Worm (Caenorhabditis elegans) whole organism, young adult: ENCODE results near the gene srbc-8.
A peak's percentile ranks its signal among the peaks of the same experiment; 100 is the strongest.

Experiments
- B0035.1 ChIP-seq: sonication (generic microtip); optimal IDR thresholded peaks from 2 replicates; lab custom pipeline; 2016; ENCODE audit warnings: missing genetic modification characterization, mild to moderate bottlenecking, missing compliant biosample characterization, missing genotype, missing genetic modification reagents
- C06A6.2 ChIP-seq: fragments of 200-800 bp; sonication (Bioruptor generic); conservative IDR thresholded peaks from 2 replicates; pipeline ENCODE4 v1.3.6; 2022; ENCODE audit warnings: missing genetic modification characterization, missing compliant biosample characterization
- F10E7.11 ChIP-seq: sonication (generic microtip); optimal IDR thresholded peaks from 2 replicates; lab custom pipeline; 2017; ENCODE audit warnings: mild to moderate bottlenecking, missing genetic modification characterization, moderate library complexity, missing compliant biosample characterization
- F22D6.2 ChIP-seq: sonication (generic microtip); optimal IDR thresholded peaks from 2 replicates; lab custom pipeline; 2016; ENCODE audit warnings: mild to moderate bottlenecking, missing genetic modification characterization, missing compliant biosample characterization
- F37B4.10 ChIP-seq: fragments of 200-800 bp; sonication (Bioruptor generic); IDR thresholded peaks from 2 replicates; pipeline ENCODE4 v1.3.6; 2022; ENCODE audit warnings: missing genetic modification characterization, missing compliant biosample characterization
- T26A5.8 ChIP-seq: sonication (generic microtip); optimal IDR thresholded peaks from 2 replicates; lab custom pipeline; 2016; ENCODE audit warnings: missing genetic modification characterization, missing compliant biosample characterization
- Y53F4B.3 ChIP-seq: fragments of 200-800 bp; sonication (Bioruptor generic); IDR thresholded peaks from 2 replicates; pipeline ENCODE4 v1.3.6; 2022; ENCODE audit warnings: missing genetic modification reagents, missing genetic modification characterization, missing compliant biosample characterization
- Y56A3A.18 ChIP-seq: fragments of 200-800 bp; sonication (Bioruptor generic); IDR thresholded peaks from 2 replicates; pipeline ENCODE4 v1.3.6; 2022; ENCODE audit warnings: missing genetic modification reagents, missing genetic modification characterization, missing compliant biosample characterization
- Y79H2A.3 ChIP-seq: fragments of 200-800 bp; sonication (Bioruptor generic); conservative IDR thresholded peaks from 2 replicates; pipeline ENCODE4 v1.3.6; 2022; ENCODE audit warnings: missing genetic modification reagents, missing genetic modification characterization, missing compliant biosample characterization
- Y95B8A.8 ChIP-seq: fragments of 200-800 bp; sonication (Bioruptor generic); IDR thresholded peaks from 2 replicates; pipeline ENCODE4 v1.3.6; 2022; ENCODE audit warnings: missing genetic modification reagents, missing genetic modification characterization, missing compliant biosample characterization
- ZK185.1 ChIP-seq: sonication (generic microtip); optimal IDR thresholded peaks from 2 replicates; lab custom pipeline; 2016; ENCODE audit warnings: mild to moderate bottlenecking, missing genetic modification characterization, missing compliant biosample characterization; ENCODE audit not compliant: poor library complexity, severe bottlenecking
- akir-1 ChIP-seq: fragments of 200-800 bp; sonication (Bioruptor generic); optimal IDR thresholded peaks from 2 replicates; lab custom pipeline; 2018; ENCODE audit warnings: mild to moderate bottlenecking, missing genetic modification characterization, moderate library complexity, missing compliant biosample characterization
- aptf-2 ChIP-seq: fragments of 200-800 bp; sonication (Bioruptor generic); conservative IDR thresholded peaks from 2 replicates; pipeline ENCODE4 v1.3.6; 2022; ENCODE audit warnings: missing genetic modification reagents, missing genetic modification characterization, missing compliant biosample characterization
- attf-3 ChIP-seq: fragments of 200-800 bp; sonication (Bioruptor generic); conservative IDR thresholded peaks from 2 replicates; pipeline ENCODE4 v1.3.6; 2022; ENCODE audit warnings: missing genetic modification reagents, missing genetic modification characterization, missing compliant biosample characterization
- cebp-2 ChIP-seq: fragments of 200-800 bp; sonication (Bioruptor generic); IDR thresholded peaks from 2 replicates; pipeline ENCODE4 v1.3.6; 2022; ENCODE audit warnings: missing genetic modification characterization, missing compliant biosample characterization
- ceh-100 ChIP-seq: fragments of 200-800 bp; sonication (Bioruptor generic); IDR thresholded peaks from 2 replicates; pipeline ENCODE4 v1.3.6; 2022; ENCODE audit warnings: missing genetic modification reagents, missing genetic modification characterization, missing compliant biosample characterization
- ceh-27 ChIP-seq: fragments of 200-800 bp; sonication (Bioruptor generic); optimal IDR thresholded peaks from 2 replicates; lab custom pipeline; 2018; ENCODE audit warnings: mild to moderate bottlenecking, missing genetic modification characterization, moderate library complexity, missing compliant biosample characterization
- ceh-79 ChIP-seq: sonication (generic microtip); optimal IDR thresholded peaks from 2 replicates; lab custom pipeline; 2017; ENCODE audit warnings: mild to moderate bottlenecking, missing genetic modification characterization, missing compliant biosample characterization
- chd-7 ChIP-seq: sonication (generic microtip); optimal IDR thresholded peaks from 2 replicates; lab custom pipeline; 2016; ENCODE audit warnings: mild to moderate bottlenecking, missing genetic modification characterization, moderate library complexity, missing compliant biosample characterization
- dpff-1 ChIP-seq: sonication (generic microtip); optimal IDR thresholded peaks from 2 replicates; lab custom pipeline; 2017; ENCODE audit warnings: mild to moderate bottlenecking, missing genetic modification characterization, missing compliant biosample characterization
- dpl-1 ChIP-seq: fragments of 150-350 bp; optimal IDR thresholded peaks from 2 replicates; lab custom pipeline; 2014; ENCODE audit warnings: missing biosample characterization, missing genetic modification reagents, missing genetic modification characterization
- egrh-3 ChIP-seq: fragments of 200-800 bp; sonication (Bioruptor generic); IDR thresholded peaks from 2 replicates; pipeline ENCODE4 v1.3.6; 2022; ENCODE audit warnings: missing genetic modification reagents, missing genetic modification characterization, missing compliant biosample characterization
- ekl-4 ChIP-seq: fragments of 200-800 bp; sonication (Bioruptor generic); IDR thresholded peaks from 2 replicates; pipeline ENCODE4 v1.3.6; 2022; ENCODE audit warnings: missing genetic modification reagents, missing genetic modification characterization, missing compliant biosample characterization
- him-1 ChIP-seq: sonication (generic microtip); optimal IDR thresholded peaks from 2 replicates; lab custom pipeline; 2016; ENCODE audit warnings: missing genotype, missing genetic modification reagents, missing genetic modification characterization, missing compliant biosample characterization
- hlh-12 ChIP-seq: sonication (generic microtip); optimal IDR thresholded peaks from 2 replicates; lab custom pipeline; 2016; ENCODE audit warnings: missing genetic modification characterization, missing compliant biosample characterization
- hrde-1 ChIP-seq: sonication (generic microtip); optimal IDR thresholded peaks from 2 replicates; lab custom pipeline; 2016; ENCODE audit warnings: missing genetic modification characterization, mild to moderate bottlenecking, missing compliant biosample characterization, moderate library complexity, missing genotype, missing genetic modification reagents, borderline replicate concordance
- let-526 ChIP-seq: fragments of 200-800 bp; sonication (Bioruptor generic); IDR thresholded peaks from 2 replicates; pipeline ENCODE4 v1.3.6; 2022; ENCODE audit warnings: missing genetic modification reagents, missing genetic modification characterization, missing compliant biosample characterization
- lin-35 ChIP-seq, 3 experiments: fragments of 150-350 bp in 2 of 3; sonication (generic microtip) in 1 of 3; optimal IDR thresholded peaks; 2 replicates each; lab custom pipeline; 2014 to 2018; ENCODE audit warnings: missing biosample characterization in 3 of 3, missing genetic modification characterization in 3 of 3, missing genetic modification reagents in 3 of 3
- lin-40 ChIP-seq: sonication (generic microtip); optimal IDR thresholded peaks from 2 replicates; lab custom pipeline; 2016; ENCODE audit warnings: missing genetic modification characterization, mild to moderate bottlenecking, missing compliant biosample characterization, missing genotype, missing genetic modification reagents
- lir-1 ChIP-seq: fragments of 200-800 bp; sonication (Bioruptor generic); conservative IDR thresholded peaks from 2 replicates; pipeline ENCODE4 v1.3.6; 2022; ENCODE audit warnings: missing genetic modification reagents, missing genetic modification characterization, missing compliant biosample characterization
- lsl-1 ChIP-seq: fragments of 200-800 bp; sonication (Bioruptor generic); optimal IDR thresholded peaks from 2 replicates; lab custom pipeline; 2018; ENCODE audit warnings: mild to moderate bottlenecking, missing genetic modification characterization, moderate library complexity, missing compliant biosample characterization
- madf-10 ChIP-seq: sonication (generic microtip); optimal IDR thresholded peaks from 2 replicates; lab custom pipeline; 2016; ENCODE audit warnings: mild to moderate bottlenecking, missing genetic modification characterization, missing compliant biosample characterization
- madf-3 ChIP-seq: fragments of 200-800 bp; sonication (Bioruptor generic); IDR thresholded peaks from 2 replicates; pipeline ENCODE4 v1.3.6; 2022; ENCODE audit warnings: missing genetic modification reagents, missing genetic modification characterization, missing compliant biosample characterization
- madf-6 ChIP-seq: fragments of 200-800 bp; sonication (Bioruptor generic); IDR thresholded peaks from 2 replicates; pipeline ENCODE4 v1.3.6; 2022; ENCODE audit warnings: missing genetic modification reagents, missing genetic modification characterization, missing compliant biosample characterization
- mel-28 ChIP-seq: sonication (generic microtip); optimal IDR thresholded peaks from 2 replicates; lab custom pipeline; 2016; ENCODE audit warnings: borderline replicate concordance, mild to moderate bottlenecking, missing genetic modification characterization, missing compliant biosample characterization
- nhr-120 ChIP-seq: fragments of 200-800 bp; sonication (Bioruptor generic); IDR thresholded peaks from 2 replicates; pipeline ENCODE4 v1.3.6; 2022; ENCODE audit warnings: missing genetic modification characterization, missing compliant biosample characterization
- nhr-80 ChIP-seq: sonication (generic microtip); optimal IDR thresholded peaks from 2 replicates; lab custom pipeline; 2016; ENCODE audit warnings: missing genetic modification characterization, missing compliant biosample characterization
- pbrm-1 ChIP-seq: fragments of 200-800 bp; sonication (Bioruptor generic); IDR thresholded peaks from 2 replicates; pipeline ENCODE4 v1.3.6; 2022; ENCODE audit warnings: missing genetic modification reagents, missing genetic modification characterization, missing compliant biosample characterization
- repo-1 ChIP-seq: sonication (generic microtip); optimal IDR thresholded peaks from 2 replicates; lab custom pipeline; 2017; ENCODE audit warnings: mild to moderate bottlenecking, missing genetic modification characterization, missing compliant biosample characterization
- snpc-4 ChIP-seq, 5 experiments: fragments of 150-350 bp in 1 of 5; sonication (generic microtip) in 4 of 5; optimal IDR thresholded peaks; 2 replicates each; lab custom pipeline; 2014 to 2018; ENCODE audit warnings: missing genetic modification characterization in 5 of 5, missing biosample characterization in 3 of 5, antibody characterized with exemption in 2 of 5, mild to moderate bottlenecking in 2 of 5, missing compliant biosample characterization in 2 of 5, missing genotype in 2 of 5, moderate library complexity in 2 of 5, missing genetic modification reagents in 1 of 5
- somi-1 ChIP-seq: fragments of 200-800 bp; sonication (Bioruptor generic); optimal IDR thresholded peaks from 2 replicates; lab custom pipeline; 2018; ENCODE audit warnings: mild to moderate bottlenecking, missing genetic modification characterization, missing compliant biosample characterization
- unc-62 ChIP-seq: fragments of 150-350 bp; optimal IDR thresholded peaks from 2 replicates; lab custom pipeline; 2014; ENCODE audit warnings: missing biosample characterization, missing genetic modification reagents, missing genetic modification characterization
- xnd-1 ChIP-seq: sonication (generic microtip); optimal IDR thresholded peaks from 2 replicates; lab custom pipeline; 2016; ENCODE audit warnings: missing genotype, missing genetic modification reagents, missing genetic modification characterization, missing compliant biosample characterization
- ztf-18 ChIP-seq: sonication (generic microtip); optimal IDR thresholded peaks from 2 replicates; lab custom pipeline; 2016; ENCODE audit warnings: missing genotype, mild to moderate bottlenecking, missing genetic modification characterization, missing compliant biosample characterization

srbc-8 gene

ce11 chrV:7478404-7478803 is 6.5 kb downstream of the srbc-8 start, which contains the start of gene str-190 (continued):
- no peak for TF ChIP-seq hrde-1 (tag; lab: Kevin White, UChicago)
- TF ChIP-seq Y56A3A.18: no peak
- no peak for TF ChIP-seq unc-62
- TF ChIP-seq lsl-1: no peak

ce11 chrV:7476766-7477165 is 8.1 kb downstream of the srbc-8 start, which contains the start of gene srh-125:
Gene srh-125 (minus strand): TSS chrV:7476866.
- TF ChIP-seq C06A6.2 (GFP tag; lab: Robert Waterston, UW) (no peak), nhr-80 (tag; lab: Kevin White, UChicago) (no peak), akir-1 (no peak), F10E7.11 (tag; lab: Kevin White, UChicago) (no peak), dpff-1 (tag; lab: Kevin White, UChicago) (no peak), hrde-1 (tag; lab: Kevin White, UChicago) (no peak), cebp-2 (GFP tag; lab: Robert Waterston, UW) (no peak), mel-28 (no peak), let-526 (no peak), ceh-27 (GFP tag; lab: Kevin White, UChicago) (no peak), ztf-18 (no peak), B0035.1 (tag; lab: Kevin White, UChicago) (no peak), madf-6 (GFP tag; lab: Robert Waterston, UW) (no peak)

- TF ChIP-seq B0035.1 (tag; lab: Kevin White, UChicago) (no peak), T26A5.8 (no peak), repo-1 (tag; lab: Kevin White, UChicago) (no peak), madf-10 (tag; lab: Kevin White, UChicago) (no peak), F37B4.10 (no peak), Y79H2A.3 (GFP tag; lab: Robert Waterston, UW) (no peak), chd-7 (tag; lab: Kevin White, UChicago) (no peak), lin-35 (GFP tag; optimal IDR thresholded peaks at IDR 0.05; lab: Kevin White, UChicago) (no peak), aptf-2 (GFP tag; lab: Robert Waterston, UW) (no peak), pbrm-1 (GFP tag; lab: Robert Waterston, UW) (no peak), ceh-79 (tag; lab: Kevin White, UChicago) (no peak), attf-3 (no peak), Y95B8A.8 (GFP tag; lab: Robert Waterston, UW) (no peak), dpl-1 (GFP tag; lab: Kevin White, UChicago) (no peak), somi-1 (GFP tag; lab: Kevin White, UChicago) (no peak), nhr-120 (GFP tag; lab: Robert Waterston, UW) (no peak)
These were observed 12.1 kb downstream of the srbc-8 start, which contains the start of gene str-28 for ce11 chrV:7472815-7473214. Gene str-28 (minus strand): TSS chrV:7472915.

ce11 chrV:7465509-7465908 is 19.4 kb downstream of the srbc-8 start, which contains the start of gene F25E5.1:
Gene F25E5.1 (plus strand): TSS chrV:7465884.
- TF ChIP-seq ceh-100 (0 out of 2 replicates have a peak, but pooled peaks have one; percentile 27), repo-1 (tag; lab: Kevin White, UChicago) (no peak), lin-40 (tag; lab: Kevin White, UChicago) (no peak), ztf-18 (peak; percentile 49), F22D6.2 (tag; lab: Kevin White, UChicago) (no peak), madf-6 (GFP tag; lab: Robert Waterston, UW) (no peak; the same call in 1 of the 2 replicates), hlh-12 (tag; lab: Kevin White, UChicago) (no peak), lir-1 (GFP tag; lab: Robert Waterston, UW) (no peak), egrh-3 (GFP tag; lab: Robert Waterston, UW) (0 out of 2 replicates have a peak, but pooled peaks have one; percentile 34), cebp-2 (GFP tag; lab: Robert Waterston, UW) (no peak), him-1 (no peak), madf-3 (no peak), ZK185.1 (tag; lab: Kevin White, UChicago) (peak; percentile 50), xnd-1 (peak; percentile 15), Y53F4B.3 (GFP tag; lab: Robert Waterston, UW) (no peak), ekl-4 (GFP tag; lab: Robert Waterston, UW) (0 out of 2 replicates have a peak, but pooled peaks have one; percentile 27), snpc-4 (GFP tag; optimal IDR thresholded peaks at IDR 0.05; lab: Kevin White, UChicago) (no peak), snpc-4 (tag; optimal IDR thresholded peaks at IDR 0.05; lab: Kevin White, UChicago) (peak in 1 of 4 experiments; percentile 43)
